Fruit fly (Drosophila melanogaster) whole organism, embryonic: ENCODE measurements around the gene CG9426.

Experiments
- Bteb2 ChIP-seq: fragments of 200-800 bp; sonication (Bioruptor generic); optimal IDR thresholded peaks from 2 replicates; lab custom pipeline; 2016; ENCODE audit warnings: missing biosample characterization, missing genetic modification characterization
- C15 ChIP-seq: fragments of 200-800 bp; sonication (Bioruptor generic); IDR thresholded peaks from 3 replicates; pipeline ENCODE4 v1.3.6; 2022; ENCODE audit warnings: missing biosample characterization, missing genetic modification characterization
- CG10209 ChIP-seq: fragments of 200-800 bp; sonication (Bioruptor generic); optimal IDR thresholded peaks from 3 replicates; lab custom pipeline; 2017; ENCODE audit warnings: missing biosample characterization, mild to moderate bottlenecking, missing genetic modification characterization, missing genetic modification reagents
- CG10321 ChIP-seq: fragments of 200-800 bp; sonication (Bioruptor generic); IDR thresholded peaks from 2 replicates; pipeline ENCODE4 v1.3.6; 2022; ENCODE audit warnings: missing biosample characterization, missing genetic modification characterization
- CG1233 ChIP-seq: fragments of 200-800 bp; sonication (Bioruptor generic); optimal IDR thresholded peaks from 4 replicates; lab custom pipeline; 2018; ENCODE audit warnings: missing biosample characterization, mild to moderate bottlenecking, missing genetic modification characterization
- CG14014 ChIP-seq: fragments of 200-800 bp; sonication (Bioruptor generic); IDR thresholded peaks from 2 replicates; pipeline ENCODE4 v1.3.6; 2022; ENCODE audit warnings: missing biosample characterization, missing genetic modification characterization
- CG15601 ChIP-seq: fragments of 200-800 bp; sonication (Bioruptor generic); optimal IDR thresholded peaks from 3 replicates; lab custom pipeline; 2019; ENCODE audit warnings: missing biosample characterization, mild to moderate bottlenecking, missing genetic modification characterization, moderate library complexity
- CG1603 ChIP-seq: fragments of 200-800 bp; sonication (Bioruptor generic); optimal IDR thresholded peaks from 2 replicates; lab custom pipeline; 2019; ENCODE audit warnings: missing biosample characterization, mild to moderate bottlenecking, missing genetic modification characterization, moderate library complexity
- CG16813 ChIP-seq: fragments of 200-800 bp; sonication (Bioruptor generic); IDR thresholded peaks from 3 replicates; pipeline ENCODE4 v1.3.6; 2022; ENCODE audit warnings: missing biosample characterization, missing genetic modification characterization; ENCODE audit not compliant: partially characterized antibody
- CG17186 ChIP-seq: fragments of 200-800 bp; sonication (Bioruptor generic); optimal IDR thresholded peaks from 3 replicates; lab custom pipeline; 2017; ENCODE audit warnings: missing biosample characterization, missing genetic modification reagents, missing genetic modification characterization
- CG18599 ChIP-seq: fragments of 200-800 bp; sonication (Bioruptor generic); optimal IDR thresholded peaks from 3 replicates; lab custom pipeline; 2017; ENCODE audit warnings: missing biosample characterization, missing genetic modification characterization, mild to moderate bottlenecking, moderate library complexity, missing genetic modification reagents
- CG2202 ChIP-seq: fragments of 200-800 bp; sonication (Bioruptor generic); optimal IDR thresholded peaks from 2 replicates; lab custom pipeline; 2018; ENCODE audit warnings: missing biosample characterization, mild to moderate bottlenecking, missing genetic modification characterization
- CG31365 ChIP-seq: fragments of 200-800 bp; sonication (Bioruptor generic); optimal IDR thresholded peaks from 2 replicates; lab custom pipeline; 2018; ENCODE audit warnings: missing biosample characterization, mild to moderate bottlenecking, missing genetic modification characterization
- CG31388 ChIP-seq: fragments of 200-800 bp; sonication (Bioruptor generic); optimal IDR thresholded peaks from 2 replicates; lab custom pipeline; 2016; ENCODE audit warnings: missing biosample characterization, missing genetic modification characterization
- CG31441 ChIP-seq: fragments of 200-800 bp; sonication (Bioruptor generic); IDR thresholded peaks from 2 replicates; pipeline ENCODE4 v1.3.6; 2022; ENCODE audit warnings: missing biosample characterization, missing genetic modification characterization
- CG32772 ChIP-seq: fragments of 200-800 bp; sonication (Bioruptor generic); IDR thresholded peaks from 2 replicates; pipeline ENCODE4 v1.3.6; 2022; ENCODE audit warnings: missing biosample characterization, missing genetic modification characterization
- CG33213 ChIP-seq: fragments of 200-800 bp; sonication (Bioruptor generic); optimal IDR thresholded peaks from 3 replicates; lab custom pipeline; 2016; ENCODE audit warnings: missing biosample characterization, missing genetic modification characterization
- CG6683 ChIP-seq: fragments of 200-800 bp; sonication (Bioruptor generic); optimal IDR thresholded peaks from 2 replicates; lab custom pipeline; 2017; ENCODE audit warnings: missing biosample characterization, mild to moderate bottlenecking, missing genetic modification characterization, missing genetic modification reagents
- CG7987 ChIP-seq: fragments of 200-800 bp; sonication (Bioruptor generic); optimal IDR thresholded peaks from 2 replicates; lab custom pipeline; 2018; ENCODE audit warnings: missing biosample characterization, mild to moderate bottlenecking, missing genetic modification characterization, moderate library complexity
- CG8290 ChIP-seq, 3 experiments: fragments of 200-800 bp; sonication (Bioruptor generic); optimal IDR thresholded peaks; 2 replicates each; lab custom pipeline; 2016 to 2019; ENCODE audit warnings: missing biosample characterization in 3 of 3, missing genetic modification characterization in 3 of 3, mild to moderate bottlenecking in 2 of 3, moderate library complexity in 1 of 3
- Dref ChIP-seq: fragments of 200-800 bp; sonication (Bioruptor generic); IDR thresholded peaks from 2 replicates; pipeline ENCODE4 v1.3.6; 2022; ENCODE audit warnings: missing biosample characterization, missing genetic modification characterization
- Elba2 ChIP-seq: fragments of 200-800 bp; sonication (Bioruptor generic); optimal IDR thresholded peaks from 3 replicates; lab custom pipeline; 2016; ENCODE audit warnings: missing biosample characterization, missing genetic modification characterization
- H15 ChIP-seq: fragments of 200-800 bp; sonication (Bioruptor generic); IDR thresholded peaks from 3 replicates; pipeline ENCODE4 v1.3.6; 2022; ENCODE audit warnings: missing biosample characterization, missing genetic modification characterization
- Hey ChIP-seq: fragments of 200-800 bp; sonication (Bioruptor generic); optimal IDR thresholded peaks from 3 replicates; lab custom pipeline; 2018; ENCODE audit warnings: missing biosample characterization, mild to moderate bottlenecking, missing genetic modification characterization
- Hmr ChIP-seq: fragments of 200-800 bp; sonication (Bioruptor generic); optimal IDR thresholded peaks from 3 replicates; lab custom pipeline; 2017; ENCODE audit warnings: mild to moderate bottlenecking, missing biosample characterization, missing genetic modification reagents, missing genetic modification characterization
- Kr ChIP-seq: fragments of 200-800 bp; sonication (Bioruptor generic); optimal IDR thresholded peaks from 2 replicates; lab custom pipeline; 2017; ENCODE audit warnings: missing biosample characterization, mild to moderate bottlenecking, missing genetic modification characterization
- Lpt ChIP-seq: fragments of >200 bp; optimal IDR thresholded peaks from 2 replicates; lab custom pipeline; 2018; ENCODE audit warnings: missing biosample characterization, missing genetic modification characterization
- NfI ChIP-seq: fragments of 200-800 bp; sonication (Bioruptor generic); optimal IDR thresholded peaks from 3 replicates; lab custom pipeline; 2018; ENCODE audit warnings: missing biosample characterization, mild to moderate bottlenecking, missing genetic modification characterization, moderate library complexity
- Sin3A ChIP-seq: fragments of >200 bp; optimal IDR thresholded peaks from 2 replicates; lab custom pipeline; 2018
- TFAM ChIP-seq: fragments of 200-800 bp; sonication (Bioruptor generic); optimal IDR thresholded peaks from 2 replicates; lab custom pipeline; 2017; ENCODE audit warnings: missing biosample characterization, missing genetic modification characterization, inconsistent platforms
- amos ChIP-seq: fragments of 200-800 bp; sonication (Bioruptor generic); IDR thresholded peaks from 2 replicates; pipeline ENCODE4 v1.3.6; 2022; ENCODE audit warnings: missing biosample characterization, missing genetic modification characterization; ENCODE audit not compliant: partially characterized antibody
- chn ChIP-seq: fragments of 200-800 bp; sonication (Bioruptor generic); optimal IDR thresholded peaks from 2 replicates; lab custom pipeline; 2016; ENCODE audit warnings: missing biosample characterization, missing genetic modification characterization
- ci ChIP-seq: fragments of 200-800 bp; sonication (Bioruptor generic); IDR thresholded peaks from 3 replicates; pipeline ENCODE4 v1.3.6; 2022; ENCODE audit warnings: missing biosample characterization, missing genetic modification characterization
- dmrt11E ChIP-seq: fragments of 200-800 bp; sonication (Bioruptor generic); optimal IDR thresholded peaks from 3 replicates; lab custom pipeline; 2018; ENCODE audit warnings: missing biosample characterization, mild to moderate bottlenecking, missing genetic modification characterization, moderate library complexity
- eve ChIP-seq, 2 experiments: fragments of >200 bp; optimal IDR thresholded peaks; 2 replicates each; lab custom pipeline; 2017; ENCODE audit warnings: missing biosample characterization in 2 of 2, missing genetic modification characterization in 2 of 2
- ind ChIP-seq: fragments of 200-800 bp; sonication (Bioruptor generic); optimal IDR thresholded peaks from 3 replicates; lab custom pipeline; 2016; ENCODE audit warnings: missing biosample characterization, missing genetic modification characterization
- kah ChIP-seq: fragments of 200-800 bp; sonication (Bioruptor generic); optimal IDR thresholded peaks from 2 replicates; lab custom pipeline; 2018; ENCODE audit warnings: missing biosample characterization, mild to moderate bottlenecking, missing genetic modification characterization
- kni ChIP-seq: fragments of 200-800 bp; sonication (Bioruptor generic); optimal IDR thresholded peaks from 3 replicates; lab custom pipeline; 2017; ENCODE audit warnings: mild to moderate bottlenecking, missing biosample characterization, missing genetic modification reagents, missing genetic modification characterization
- lola ChIP-seq, 3 experiments: fragments of >200 bp in 2 of 3; fragments of 200-800 bp in 1 of 3; sonication (Bioruptor generic) in 1 of 3; optimal IDR thresholded peaks; 2 replicates each; lab custom pipeline; 2017 to 2019; ENCODE audit warnings: missing biosample characterization in 3 of 3, missing genetic modification characterization in 3 of 3, mild to moderate bottlenecking in 1 of 3, moderate library complexity in 1 of 3
- pfk ChIP-seq: fragments of 200-800 bp; sonication (Bioruptor generic); optimal IDR thresholded peaks from 2 replicates; lab custom pipeline; 2018; ENCODE audit warnings: missing biosample characterization, mild to moderate bottlenecking, missing genetic modification characterization, moderate library complexity
- pnt ChIP-seq: fragments of 200-800 bp; sonication (Bioruptor generic); optimal IDR thresholded peaks from 3 replicates; lab custom pipeline; 2016; ENCODE audit warnings: missing biosample characterization, missing genetic modification characterization
- prd ChIP-seq, 3 experiments: fragments of >200 bp in 2 of 3; fragments of 200-800 bp in 1 of 3; sonication (Bioruptor generic) in 1 of 3; optimal IDR thresholded peaks in 2 of 3; IDR thresholded peaks in 1 of 3; 2 replicates in 2 of 3; 3 replicates in 1 of 3; pipeline versions ENCODE4 v1.3.6 to Lab custom; 2017 to 2022; ENCODE audit warnings: missing biosample characterization in 1 of 3, missing genetic modification characterization in 1 of 3
- seq ChIP-seq: fragments of 200-800 bp; sonication (Bioruptor generic); IDR thresholded peaks from 2 replicates; pipeline ENCODE4 v1.3.6; 2022; ENCODE audit warnings: missing biosample characterization, missing genetic modification characterization
- tin ChIP-seq: fragments of 200-800 bp; sonication (Bioruptor generic); optimal IDR thresholded peaks from 3 replicates; lab custom pipeline; 2016; ENCODE audit warnings: missing biosample characterization, missing genetic modification characterization
- trh ChIP-seq: fragments of 200-800 bp; sonication (Bioruptor generic); optimal IDR thresholded peaks from 2 replicates; lab custom pipeline; 2016; ENCODE audit warnings: missing biosample characterization, missing genetic modification characterization
- tup ChIP-seq: fragments of 200-800 bp; sonication (Bioruptor generic); optimal IDR thresholded peaks from 2 replicates; lab custom pipeline; 2016; ENCODE audit warnings: missing biosample characterization, mild to moderate bottlenecking, missing genetic modification characterization, moderate library complexity
- twi ChIP-seq: fragments of 200-800 bp; optimal IDR thresholded peaks from 2 replicates; lab custom pipeline; 2019; ENCODE audit warnings: missing biosample characterization, mild to moderate bottlenecking, missing genetic modification characterization, moderate library complexity
- vnd ChIP-seq: fragments of 200-800 bp; sonication (Bioruptor generic); IDR thresholded peaks from 3 replicates; pipeline ENCODE4 v1.3.6; 2022; ENCODE audit warnings: missing biosample characterization, missing genetic modification characterization; ENCODE audit not compliant: partially characterized antibody
- yki ChIP-seq: fragments of >200 bp; optimal IDR thresholded peaks from 3 replicates; lab custom pipeline; 2018
- zf30C ChIP-seq: fragments of 200-800 bp; sonication (Bioruptor generic); optimal IDR thresholded peaks from 3 replicates; lab custom pipeline; 2018; ENCODE audit warnings: missing biosample characterization, mild to moderate bottlenecking, missing genetic modification characterization

The CG9426 gene

dm6 chr2L:13222225-13222648, 2.5 kb upstream of the CG9426 start, which contains the start of the genes Ski6 and CG16812 (continued):
- no peak for TF ChIP-seq seq (GFP tag; lab: Robert Waterston, UW)
- peak; percentile 72 for TF ChIP-seq ind (GFP tag; lab: Kevin White, UChicago)
- peak; percentile 53; the same call in 1 of the 2 replicates for TF ChIP-seq CG14014 (GFP tag; lab: Robert Waterston, UW)
- no peak for TF ChIP-seq kah (GFP tag; lab: Kevin White, UChicago)
- peak; percentile 25 for TF ChIP-seq CG1233 (GFP tag; lab: Kevin White, UChicago)
- 0 out of 3 replicates have a peak, but pooled peaks have one; percentile 20 for TF ChIP-seq ci (GFP tag; lab: Robert Waterston, UW)
- TF ChIP-seq dmrt11E (tag; lab: Kevin White, UChicago): peak; percentile 67
- TF ChIP-seq CG32772 (GFP tag; lab: Robert Waterston, UW): peak; percentile 56
- peak; percentile 33 for TF ChIP-seq CG33213 (GFP tag; lab: Kevin White, UChicago)
- TF ChIP-seq tup (GFP tag; lab: Kevin White, UChicago): no peak
- TF ChIP-seq CG7987 (GFP tag; lab: Kevin White, UChicago): no peak
- TF ChIP-seq Sin3A (lab: Kevin White, UChicago): no peak
- peak; percentile 76 for TF ChIP-seq Dref (GFP tag; lab: Robert Waterston, UW)
- TF ChIP-seq CG10321 (GFP tag; lab: Robert Waterston, UW): no peak
- TF ChIP-seq eve (GFP tag; optimal IDR thresholded peaks at IDR 0.05; lab: Kevin White, UChicago): no peak
- no peak for TF ChIP-seq Lpt
- no peak for TF ChIP-seq zf30C (GFP tag; lab: Kevin White, UChicago)
- peak; percentile 36 for TF ChIP-seq trh (GFP tag; lab: Kevin White, UChicago)
- no peak for TF ChIP-seq Kr
- no peak for TF ChIP-seq C15
- TF ChIP-seq CG8290 (GFP tag; optimal IDR thresholded peaks at IDR 0.05; lab: Kevin White, UChicago): peak; percentile 37
- TF ChIP-seq CG8290 (tag; optimal IDR thresholded peaks at IDR 0.05; lab: Kevin White, UChicago): no peak
- peak; percentile 15 for TF ChIP-seq pnt (GFP tag; lab: Kevin White, UChicago)
- TF ChIP-seq Elba2 (GFP tag; lab: Kevin White, UChicago): peak; percentile 29
- TF ChIP-seq twi (tag; lab: Kevin White, UChicago): peak; percentile 65
- TF ChIP-seq CG16813 (GFP tag; lab: Robert Waterston, UW): peak; percentile 63; the same call in 2 of the 3 replicates
- no peak for TF ChIP-seq Hey (tag; lab: Kevin White, UChicago)
- TF ChIP-seq CG31441: peak; percentile 83
- TF ChIP-seq CG10209 (GFP tag; lab: Kevin White, UChicago): peak; percentile 37
- no peak for TF ChIP-seq CG15601 (tag; lab: Kevin White, UChicago)
- no peak for TF ChIP-seq kni (GFP tag; lab: Kevin White, UChicago)
- peak; percentile 44 for TF ChIP-seq CG1603 (tag; lab: Kevin White, UChicago)
- TF ChIP-seq vnd (GFP tag; lab: Robert Waterston, UW): no peak
- TF ChIP-seq lola (GFP tag; optimal IDR thresholded peaks at IDR 0.05; lab: Kevin White, UChicago): peak in 1 of 3 experiments; percentile 71
- TF ChIP-seq TFAM: no peak
- TF ChIP-seq CG18599 (GFP tag; lab: Kevin White, UChicago): no peak
- no peak for TF ChIP-seq CG17186
- TF ChIP-seq CG2202 (tag; lab: Kevin White, UChicago): peak; percentile 43
- TF ChIP-seq CG6683 (GFP tag; lab: Kevin White, UChicago): no peak
- peak; percentile 71 for TF ChIP-seq Hmr
- no peak for TF ChIP-seq prd (optimal IDR thresholded peaks at IDR 0.05; lab: Kevin White, UChicago)
- TF ChIP-seq prd (GFP tag; IDR thresholded peaks at IDR 0.05; lab: Robert Waterston, UW): peak; percentile 76
- TF ChIP-seq pfk (GFP tag; lab: Kevin White, UChicago): no peak
- TF ChIP-seq NfI (GFP tag; lab: Kevin White, UChicago): peak; percentile 58
- peak; percentile 66 for TF ChIP-seq tin (GFP tag; lab: Kevin White, UChicago)
- peak; percentile 16; the same call in 1 of the 2 replicates for TF ChIP-seq amos (GFP tag; lab: Robert Waterston, UW)
- no peak for TF ChIP-seq yki (lab: Kevin White, UChicago)
- TF ChIP-seq Bteb2 (GFP tag; lab: Kevin White, UChicago): peak; percentile 52
- no peak for TF ChIP-seq CG31365 (tag; lab: Kevin White, UChicago)
- peak; percentile 35 for TF ChIP-seq chn (GFP tag; lab: Kevin White, UChicago)
- no peak for TF ChIP-seq CG31388 (GFP tag; lab: Kevin White, UChicago)
- peak; percentile 42; the same call in 1 of the 3 replicates for TF ChIP-seq H15 (GFP tag; lab: Robert Waterston, UW)
